Fruit fly (Drosophila melanogaster): ENCODE results near the gene hoip.

The hoip gene

dm6 chr2L:9698923-9699493 is 583 bp upstream of the hoip start, which contains the start of gene Pka-C1 (continued):
- TF ChIP-seq klu (GFP tag; IDR thresholded peaks at IDR 0.05) = no peak
- TF ChIP-seq nerfin-1 (tag; optimal IDR thresholded peaks at IDR 0.05) = peak; percentile 24
- no peak for TF ChIP-seq Bteb2 (GFP tag; optimal IDR thresholded peaks at IDR 0.05)
- TF ChIP-seq az2 (GFP tag; optimal IDR thresholded peaks at IDR 0.05) = peak; percentile 11
- TF ChIP-seq HLHmδ (GFP tag; optimal IDR thresholded peaks at IDR 0.05) = peak; percentile 42
- 0 out of 2 replicates have a peak, but pooled peaks have one; percentile 16 for TF ChIP-seq CG4404 (GFP tag; IDR thresholded peaks at IDR 0.05)
- no peak for TF ChIP-seq Sox100B (GFP tag; optimal IDR thresholded peaks at IDR 0.05)
- TF ChIP-seq unc-4 (GFP tag; IDR thresholded peaks at IDR 0.05; ENCODE audit: partially characterized antibody) = no peak
- no peak for TF ChIP-seq Trl (optimal IDR thresholded peaks at IDR 0.05)
- TF ChIP-seq Trl (GFP tag; optimal IDR thresholded peaks at IDR 0.05) = no peak
- TF ChIP-seq H15 (GFP tag; IDR thresholded peaks at IDR 0.05) = peak; percentile 49; the same call in 1 of the 3 replicates
- 0 out of 2 replicates have a peak, but pooled peaks have one; percentile 23 for TF ChIP-seq CG32767 (GFP tag; IDR thresholded peaks at IDR 0.05)
- no peak for TF ChIP-seq CG3065 (GFP tag; optimal IDR thresholded peaks at IDR 0.05)
- peak; percentile 72 for TF ChIP-seq Rfx (GFP tag; IDR thresholded peaks at IDR 0.05)
- TF ChIP-seq Dfd (GFP tag; optimal IDR thresholded peaks at IDR 0.05) = no peak
- TF ChIP-seq tna (GFP tag; IDR thresholded peaks at IDR 0.05; ENCODE audit: partially characterized antibody) = peak; percentile 19; the same call in 1 of the 2 replicates
- TF ChIP-seq CG14965 (GFP tag; optimal IDR thresholded peaks at IDR 0.05; ENCODE audit: borderline replicate concordance) = no peak
- no peak for TF ChIP-seq CG10462 (GFP tag; optimal IDR thresholded peaks at IDR 0.05)
- TF ChIP-seq ewg (GFP tag; optimal IDR thresholded peaks at IDR 0.05) = peak; percentile 77
- TF ChIP-seq Camta (GFP tag; optimal IDR thresholded peaks at IDR 0.05) = no peak
- TF ChIP-seq Max (GFP tag; optimal IDR thresholded peaks at IDR 0.05) = no peak
- TF ChIP-seq Dek (tag; optimal IDR thresholded peaks at IDR 0.05) = peak; percentile 56
- TF ChIP-seq CG18011 (GFP tag; optimal IDR thresholded peaks at IDR 0.05) = no peak
- peak; percentile 66 for TF ChIP-seq CG14710 (tag; optimal IDR thresholded peaks at IDR 0.05)
- no peak for TF ChIP-seq Atf3 (GFP tag; optimal IDR thresholded peaks at IDR 0.05)
- TF ChIP-seq Mad (GFP tag; optimal IDR thresholded peaks at IDR 0.05) = no peak
- peak; percentile 71 for TF ChIP-seq Ets97D (GFP tag; optimal IDR thresholded peaks at IDR 0.05)
- no peak for TF ChIP-seq CG12104 (GFP tag; optimal IDR thresholded peaks at IDR 0.05)
- no peak for TF ChIP-seq CG13894 (tag; optimal IDR thresholded peaks at IDR 0.05)
- no peak for TF ChIP-seq CG7271 (tag; optimal IDR thresholded peaks at IDR 0.05)
- no peak for TF ChIP-seq CG3995 (GFP tag; optimal IDR thresholded peaks at IDR 0.05)
- TF ChIP-seq amos (GFP tag; IDR thresholded peaks at IDR 0.05; ENCODE audit: partially characterized antibody) = peak; percentile 59; the same call in 1 of the 2 replicates
- TF ChIP-seq Elba2 (GFP tag; optimal IDR thresholded peaks at IDR 0.05) = no peak
- peak; percentile 61 for TF ChIP-seq Hmr (GFP tag; optimal IDR thresholded peaks at IDR 0.05)
- no peak for TF ChIP-seq corto (GFP tag; optimal IDR thresholded peaks at IDR 0.05)
- TF ChIP-seq CG14014 (GFP tag; IDR thresholded peaks at IDR 0.05) = peak; percentile 30; the same call in 1 of the 2 replicates
- TF ChIP-seq Dip2 (GFP tag; IDR thresholded peaks at IDR 0.05) = no peak
- 0 out of 3 replicates have a peak, but pooled peaks have one; percentile 22 for TF ChIP-seq Aef1 (GFP tag; IDR thresholded peaks at IDR 0.05)
- TF ChIP-seq Ssrp (tag; optimal IDR thresholded peaks at IDR 0.05) = peak; percentile 36
- TF ChIP-seq trh (GFP tag; optimal IDR thresholded peaks at IDR 0.05) = no peak
- TF ChIP-seq pfk (GFP tag; optimal IDR thresholded peaks at IDR 0.05) = peak; percentile 34
- TF ChIP-seq croc (GFP tag; conservative IDR thresholded peaks at IDR 0.05) = no peak; the same call in 2 of the 3 replicates
- TF ChIP-seq CG12236 (GFP tag; optimal IDR thresholded peaks at IDR 0.05) = no peak
- no peak; the same call in 1 of the 2 replicates for TF ChIP-seq Xrp1 (GFP tag; IDR thresholded peaks at IDR 0.05)
- no peak for TF ChIP-seq fd64A (GFP tag; optimal IDR thresholded peaks at IDR 0.05)
- no peak for TF ChIP-seq CG4424 (GFP tag; optimal IDR thresholded peaks at IDR 0.05)
- no peak for TF ChIP-seq CG16779 (GFP tag; IDR thresholded peaks at IDR 0.05)
- no peak for TF ChIP-seq ab (GFP tag; optimal IDR thresholded peaks at IDR 0.05)
- TF ChIP-seq emc (GFP tag; optimal IDR thresholded peaks at IDR 0.05) = no peak
- TF ChIP-seq CG30403 (GFP tag; optimal IDR thresholded peaks at IDR 0.05) = no peak
- TF ChIP-seq cg (GFP tag; optimal IDR thresholded peaks at IDR 0.05) = peak; percentile 98

All from whole organism, embryonic.